ENCODE assay signal across 1 fruit fly cellular context in the genomic region with DNA sequence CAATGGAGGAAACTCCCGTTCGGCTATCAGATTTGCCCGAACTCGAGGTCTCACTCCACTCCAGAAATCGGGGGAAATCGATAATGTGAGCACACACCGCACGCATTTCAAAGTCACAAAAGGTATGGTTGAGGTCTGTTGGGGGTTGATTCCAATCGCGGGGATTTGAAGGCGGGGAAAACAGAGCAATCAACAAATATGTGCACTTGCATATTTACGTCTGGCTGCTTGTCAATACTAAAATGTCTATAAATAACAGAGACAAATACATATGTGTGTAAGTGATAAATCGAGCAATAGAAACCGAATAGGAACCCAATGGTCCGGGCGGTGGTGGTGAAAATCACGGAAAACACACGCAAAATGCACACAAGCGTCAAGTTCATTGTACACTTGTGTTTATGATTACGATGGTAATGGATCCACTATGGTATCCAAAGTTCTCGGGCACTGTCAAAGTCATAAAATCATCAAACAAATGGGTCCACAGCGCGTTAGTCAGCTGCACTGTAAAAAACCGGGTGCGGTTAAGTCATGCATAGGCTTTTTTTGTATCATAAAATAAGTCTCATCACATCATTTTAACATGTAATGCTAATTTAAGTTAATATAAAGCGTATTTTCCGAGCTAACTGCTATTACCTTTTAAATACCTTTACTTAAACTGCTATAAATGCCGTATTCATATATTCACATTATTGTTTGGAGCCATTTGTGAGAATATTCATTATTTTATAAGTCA.
TF ChIP-seq lines count a peak whose summit lies in the region.

No protein-coding gene starts in this region.

TF ChIP-seq in whole organism, embryonic, 481 proteins besides CTCF, POLR2A, EP300 and RAD21 (continued from another document):
- TF ChIP-seq CG11695 (GFP tag; IDR thresholded peaks at IDR 0.05; lab: Robert Waterston, UW) (peak; percentile 80; the same call in 2 of the 3 replicates), dimm (GFP tag; IDR thresholded peaks at IDR 0.05; lab: Robert Waterston, UW) (peak; percentile 47; the same call in 1 of the 2 replicates), CG16779 (GFP tag; IDR thresholded peaks at IDR 0.05; lab: Robert Waterston, UW) (no peak), pzg (GFP tag; optimal IDR thresholded peaks at IDR 0.05; lab: Kevin White, UChicago) (no peak), CG6254 (GFP tag; optimal IDR thresholded peaks at IDR 0.05; lab: Kevin White, UChicago) (peak; percentile 89), HLH3B (GFP tag; IDR thresholded peaks at IDR 0.05; lab: Robert Waterston, UW) (peak; percentile 81), CG42726 (GFP tag; IDR thresholded peaks at IDR 0.05; lab: Robert Waterston, UW; ENCODE audit: partially characterized antibody) (no peak), CG18011 (GFP tag; optimal IDR thresholded peaks at IDR 0.05; lab: Kevin White, UChicago) (peak; percentile 35), gsb-n (tag; optimal IDR thresholded peaks at IDR 0.05; lab: Kevin White, UChicago) (peak; percentile 97), H2.0 (GFP tag; IDR thresholded peaks at IDR 0.05; lab: Robert Waterston, UW) (peak; percentile 60), gsb (GFP tag; IDR thresholded peaks at IDR 0.05; lab: Robert Waterston, UW) (peak; percentile 66; the same call in 1 of the 2 replicates), lov (optimal IDR thresholded peaks at IDR 0.05; lab: Kevin White, UChicago) (no peak), lov (GFP tag; IDR thresholded peaks at IDR 0.05; lab: Robert Waterston, UW) (peak; percentile 96), cato (GFP tag; optimal IDR thresholded peaks at IDR 0.05; lab: Kevin White, UChicago; ENCODE audit: borderline replicate concordance) (peak; percentile 83), da (GFP tag; optimal IDR thresholded peaks at IDR 0.05; lab: Kevin White, UChicago) (peak; percentile 94), CG6854 (GFP tag; optimal IDR thresholded peaks at IDR 0.05; lab: Kevin White, UChicago) (peak; percentile 75), CG3995 (GFP tag; optimal IDR thresholded peaks at IDR 0.05; lab: Kevin White, UChicago) (peak; percentile 16), CG11398 (GFP tag; optimal IDR thresholded peaks at IDR 0.05; lab: Kevin White, UChicago) (peak; percentile 96), CG31224 (GFP tag; IDR thresholded peaks at IDR 0.05; lab: Robert Waterston, UW) (no peak), vnd (GFP tag; IDR thresholded peaks at IDR 0.05; lab: Robert Waterston, UW; ENCODE audit: partially characterized antibody) (no peak), fd3F (GFP tag; optimal IDR thresholded peaks at IDR 0.05; lab: Kevin White, UChicago) (peak; percentile 86), stc (GFP tag; IDR thresholded peaks at IDR 0.05; lab: Robert Waterston, UW) (peak; percentile 78; the same call in 1 of the 2 replicates), sens (GFP tag; lab: Kevin White, UChicago) (peak; percentile 99), hkb (optimal IDR thresholded peaks at IDR 0.05; lab: Kevin White, UChicago) (no peak), hkb (GFP tag; IDR thresholded peaks at IDR 0.05; lab: Robert Waterston, UW) (peak; percentile 71), HLH4C (GFP tag; IDR thresholded peaks at IDR 0.05; lab: Robert Waterston, UW; ENCODE audit: partially characterized antibody) (no peak), chinmo (GFP tag; IDR thresholded peaks at IDR 0.05; lab: Robert Waterston, UW; ENCODE audit: partially characterized antibody) (0 out of 4 replicates have a peak, but pooled peaks have one; percentile 56), gro (GFP tag; optimal IDR thresholded peaks at IDR 0.05; lab: Kevin White, UChicago) (no peak), CG9817 (tag; optimal IDR thresholded peaks at IDR 0.05; lab: Kevin White, UChicago) (peak; percentile 61), chn (GFP tag; optimal IDR thresholded peaks at IDR 0.05; lab: Kevin White, UChicago) (no peak), C15 (GFP tag; IDR thresholded peaks at IDR 0.05; lab: Robert Waterston, UW) (no peak), Side (GFP tag; optimal IDR thresholded peaks at IDR 0.05; lab: Kevin White, UChicago) (peak; percentile 91), CG31441 (GFP tag; IDR thresholded peaks at IDR 0.05; lab: Robert Waterston, UW) (peak; percentile 84), TFAM (GFP tag; optimal IDR thresholded peaks at IDR 0.05; lab: Kevin White, UChicago) (peak; percentile 80), CG17612 (GFP tag; IDR thresholded peaks at IDR 0.05; lab: Robert Waterston, UW) (peak; percentile 81), CG32532 (GFP tag; IDR thresholded peaks at IDR 0.05; lab: Robert Waterston, UW) (peak; percentile 19; the same call in 1 of the 2 replicates), pita (GFP tag; optimal IDR thresholded peaks at IDR 0.05; lab: Kevin White, UChicago) (no peak), cg (GFP tag; optimal IDR thresholded peaks at IDR 0.05; lab: Kevin White, UChicago) (peak; percentile 45), CG18476 (GFP tag; optimal IDR thresholded peaks at IDR 0.05; lab: Kevin White, UChicago) (peak; percentile 73), Lpt (GFP tag; optimal IDR thresholded peaks at IDR 0.05; lab: Kevin White, UChicago) (no peak), CG3838 (GFP tag; optimal IDR thresholded peaks at IDR 0.05; lab: Kevin White, UChicago) (peak; percentile 85), CG6765 (GFP tag; optimal IDR thresholded peaks at IDR 0.05; lab: Kevin White, UChicago) (peak; percentile 56), CG1792 (GFP tag; optimal IDR thresholded peaks at IDR 0.05; lab: Kevin White, UChicago) (peak; percentile 97), Ravus (GFP tag; IDR thresholded peaks at IDR 0.05; lab: Robert Waterston, UW) (no peak), CG12236 (GFP tag; optimal IDR thresholded peaks at IDR 0.05; lab: Kevin White, UChicago) (peak; percentile 96), CG12155 (GFP tag; optimal IDR thresholded peaks at IDR 0.05; lab: Kevin White, UChicago) (peak; percentile 44), pb (GFP tag; optimal IDR thresholded peaks at IDR 0.05; lab: Kevin White, UChicago) (peak; percentile 72), CG9215 (GFP tag; IDR thresholded peaks at IDR 0.05; lab: Robert Waterston, UW) (no peak), Hmr (GFP tag; optimal IDR thresholded peaks at IDR 0.05; lab: Kevin White, UChicago) (peak; percentile 82), CG14441 (GFP tag; IDR thresholded peaks at IDR 0.05; lab: Robert Waterston, UW) (peak; percentile 50; the same call in 1 of the 2 replicates), CG7357 (GFP tag; IDR thresholded peaks at IDR 0.05; lab: Robert Waterston, UW) (peak; percentile 48; the same call in 2 of the 3 replicates), CG4707 (GFP tag; optimal IDR thresholded peaks at IDR 0.05; lab: Kevin White, UChicago) (peak; percentile 84), Dref (GFP tag; IDR thresholded peaks at IDR 0.05; lab: Robert Waterston, UW) (no peak), ro (GFP tag; IDR thresholded peaks at IDR 0.05; lab: Robert Waterston, UW) (peak; percentile 76; the same call in 1 of the 2 replicates), luna (GFP tag; optimal IDR thresholded peaks at IDR 0.05; lab: Kevin White, UChicago) (no peak), CrebB (tag; optimal IDR thresholded peaks at IDR 0.05; lab: Kevin White, UChicago) (peak; percentile 87), sisA (GFP tag; IDR thresholded peaks at IDR 0.05; lab: Robert Waterston, UW) (no peak), NfI (GFP tag; optimal IDR thresholded peaks at IDR 0.05; lab: Kevin White, UChicago) (peak; percentile 55), chif (GFP tag; optimal IDR thresholded peaks at IDR 0.05; lab: Kevin White, UChicago) (peak; percentile 88 to 93), CG34376 (GFP tag; optimal IDR thresholded peaks at IDR 0.05; lab: Kevin White, UChicago) (peak; percentile 3), dan (GFP tag; IDR thresholded peaks at IDR 0.05; lab: Robert Waterston, UW) (no peak), CG6272 (GFP tag; IDR thresholded peaks at IDR 0.05; lab: Robert Waterston, UW) (no peak), CG17912 (GFP tag; optimal IDR thresholded peaks at IDR 0.05; lab: Kevin White, UChicago) (peak; percentile 53), her (GFP tag; optimal IDR thresholded peaks at IDR 0.05; lab: Kevin White, UChicago) (peak; percentile 74), CG12659 (GFP tag; optimal IDR thresholded peaks at IDR 0.05; lab: Kevin White, UChicago) (peak; percentile 64), jigr1 (GFP tag; IDR thresholded peaks at IDR 0.05; lab: Robert Waterston, UW) (no peak), zfh2 (GFP tag; optimal IDR thresholded peaks at IDR 0.05; lab: Kevin White, UChicago) (no peak), BEAF-32 (GFP tag; optimal IDR thresholded peaks at IDR 0.05; lab: Kevin White, UChicago) (no peak), Hand (GFP tag; optimal IDR thresholded peaks at IDR 0.05; lab: Kevin White, UChicago) (peak; percentile 46), Jarid2 (GFP tag; optimal IDR thresholded peaks at IDR 0.05; lab: Kevin White, UChicago) (peak; percentile 76), Hey (tag; optimal IDR thresholded peaks at IDR 0.05; lab: Kevin White, UChicago) (peak; percentile 81), CG10366 (GFP tag; IDR thresholded peaks at IDR 0.05; lab: Robert Waterston, UW) (peak; percentile 46; the same call in 1 of the 2 replicates), CG18599 (GFP tag; optimal IDR thresholded peaks at IDR 0.05; lab: Kevin White, UChicago) (peak; percentile 83), CG11560 (tag; IDR thresholded peaks at IDR 0.05; lab: Robert Waterston, UW) (no peak), CG10654 (GFP tag; optimal IDR thresholded peaks at IDR 0.05; lab: Kevin White, UChicago) (peak; percentile 92), CG34224 (GFP tag; IDR thresholded peaks at IDR 0.05; lab: Robert Waterston, UW; ENCODE audit: partially characterized antibody) (no peak)
